Worm (Caenorhabditis elegans): Measurements from ENCODE around the gene lact-8.

DNA sequence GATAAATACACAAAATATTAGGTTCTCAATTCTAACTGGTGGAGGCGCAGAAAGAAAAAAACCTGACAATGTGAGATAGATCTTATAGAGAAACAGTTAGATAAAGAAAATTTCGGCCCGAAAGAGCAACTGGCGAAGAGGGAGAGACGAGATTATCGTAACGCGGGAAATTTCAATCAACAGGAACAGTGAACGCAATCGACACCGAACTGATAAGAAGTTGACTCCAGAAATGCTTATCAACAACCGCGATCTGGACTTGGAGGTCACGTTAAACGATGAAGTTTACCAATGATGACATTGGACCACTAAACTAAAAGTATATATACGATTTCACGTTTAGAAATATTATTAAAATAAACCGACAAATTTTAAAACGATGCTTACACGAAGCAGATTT, 17.0 kb downstream of the lact-8 start:
- no peak for TF ChIP-seq dmd-4 (tag; optimal IDR thresholded peaks at IDR 0.05; ENCODE audit: borderline replicate concordance)
- TF ChIP-seq pha-4 (tag; optimal IDR thresholded peaks at IDR 0.05) = no peak
- TF ChIP-seq ama-1 (optimal IDR thresholded peaks at IDR 0.05) = peak; percentile 23
- no peak for TF ChIP-seq sdc-2 (tag; optimal IDR thresholded peaks at IDR 0.05)
- TF ChIP-seq fkh-6 (tag; optimal IDR thresholded peaks at IDR 0.05) = no peak
- no peak for TF ChIP-seq eyg-1 (tag; optimal IDR thresholded peaks at IDR 0.05)
- no peak for TF ChIP-seq rnt-1 (tag; optimal IDR thresholded peaks at IDR 0.05)
- no peak for TF ChIP-seq ceh-45 (GFP tag; IDR thresholded peaks at IDR 0.05)
